Fruit fly (Drosophila melanogaster): Measurements from ENCODE around the gene elm.

dm6 chr3R:5701104-5701503, 46.4 kb upstream of the elm start:
- TF ChIP-seq Myc (optimal IDR thresholded peaks at IDR 0.05) = no peak
- no peak for TF ChIP-seq usp (GFP tag; optimal IDR thresholded peaks at IDR 0.05)

Data from whole organism, wandering third instar larva.